Fruit fly (Drosophila melanogaster): ENCODE results near the gene CG33281.

CG33281 gene

DNA sequence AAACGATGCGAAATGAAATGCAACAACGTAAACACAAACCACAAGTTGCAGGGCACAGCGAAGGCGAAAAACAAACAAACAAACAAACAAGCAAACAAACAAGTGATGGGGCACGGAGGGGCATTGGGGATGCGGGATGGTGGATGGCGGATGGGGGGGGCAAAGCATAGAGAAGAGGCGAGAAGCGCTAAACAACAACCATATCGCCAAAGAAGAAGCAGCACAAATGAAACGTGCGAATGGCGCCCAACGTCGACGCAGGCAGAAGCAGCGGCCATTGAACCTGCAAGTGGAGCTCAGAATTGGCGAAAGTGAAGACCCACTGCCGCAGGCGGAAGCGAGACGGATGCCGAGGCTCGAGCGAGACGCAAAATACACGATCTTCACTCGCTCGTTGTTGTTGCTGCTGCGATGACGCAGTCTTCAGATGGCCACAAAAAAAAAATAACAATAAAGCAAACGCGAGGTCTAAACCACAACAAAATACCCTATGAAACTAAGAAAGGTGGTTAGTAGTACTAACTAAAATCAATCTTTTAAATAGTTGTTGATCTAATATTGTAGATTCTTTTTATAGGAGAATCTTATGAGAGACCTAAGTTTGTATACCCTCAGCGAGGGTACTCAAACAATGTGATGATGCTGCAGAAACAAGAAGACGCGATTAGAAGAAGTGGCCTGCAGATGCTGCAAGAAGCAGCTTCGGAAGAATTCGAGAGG is 21.9 kb downstream of the CG33281 start (continued):
- TF ChIP-seq CG10631 (GFP tag; optimal IDR thresholded peaks at IDR 0.05) (peak; percentile 88), CG34406 (GFP tag; optimal IDR thresholded peaks at IDR 0.05) (peak; percentile 73), pdm3 (GFP tag; optimal IDR thresholded peaks at IDR 0.05) (peak; percentile 84), Gug (GFP tag; IDR thresholded peaks at IDR 0.05) (peak; percentile 82), Hr39 (GFP tag; optimal IDR thresholded peaks at IDR 0.05) (peak; percentile 91), CG16779 (tag; optimal IDR thresholded peaks at IDR 0.05) (peak; percentile 55), CG6163 (GFP tag; IDR thresholded peaks at IDR 0.05) (peak; percentile 90), achi (GFP tag; optimal IDR thresholded peaks at IDR 0.05) (peak; percentile 78), CG32006 (GFP tag; optimal IDR thresholded peaks at IDR 0.05) (peak; percentile 84), Ets96B (tag; optimal IDR thresholded peaks at IDR 0.05) (peak; percentile 79), Smox (GFP tag; optimal IDR thresholded peaks at IDR 0.05) (peak; percentile 91), Sox14 (GFP tag; optimal IDR thresholded peaks at IDR 0.05) (peak; percentile 92), Hr4 (GFP tag; optimal IDR thresholded peaks at IDR 0.05) (peak; percentile 72), CG7368 (GFP tag; optimal IDR thresholded peaks at IDR 0.05) (peak; percentile 63), CG8319 (GFP tag; optimal IDR thresholded peaks at IDR 0.05) (peak; percentile 62), CG1621 (tag; optimal IDR thresholded peaks at IDR 0.05) (peak; percentile 41), Met (GFP tag; optimal IDR thresholded peaks at IDR 0.05) (peak; percentile 93), OdsH (GFP tag; optimal IDR thresholded peaks at IDR 0.05) (peak; percentile 83), eg (GFP tag; IDR thresholded peaks at IDR 0.05) (peak; percentile 82), Eip93F (GFP tag; optimal IDR thresholded peaks at IDR 0.05) (peak; percentile 80), CG11902 (GFP tag; optimal IDR thresholded peaks at IDR 0.05) (peak; percentile 54), lz (GFP tag; optimal IDR thresholded peaks at IDR 0.05) (peak; percentile 90), svp (GFP tag) (peak; percentile 96), CG4318 (GFP tag; optimal IDR thresholded peaks at IDR 0.05) (peak; percentile 9), cyc (GFP tag; optimal IDR thresholded peaks at IDR 0.05) (peak; percentile 91), CG10669 (GFP tag; optimal IDR thresholded peaks at IDR 0.05) (peak; percentile 75), CG6854 (GFP tag; optimal IDR thresholded peaks at IDR 0.05) (peak; percentile 32), CG31627 (GFP tag; optimal IDR thresholded peaks at IDR 0.05) (peak; percentile 91), CG6792 (GFP tag; optimal IDR thresholded peaks at IDR 0.05) (peak; percentile 78), Blimp-1 (GFP tag; optimal IDR thresholded peaks at IDR 0.05) (peak; percentile 98), Eip75B (GFP tag; optimal IDR thresholded peaks at IDR 0.05) (peak; percentile 89)

DNA sequence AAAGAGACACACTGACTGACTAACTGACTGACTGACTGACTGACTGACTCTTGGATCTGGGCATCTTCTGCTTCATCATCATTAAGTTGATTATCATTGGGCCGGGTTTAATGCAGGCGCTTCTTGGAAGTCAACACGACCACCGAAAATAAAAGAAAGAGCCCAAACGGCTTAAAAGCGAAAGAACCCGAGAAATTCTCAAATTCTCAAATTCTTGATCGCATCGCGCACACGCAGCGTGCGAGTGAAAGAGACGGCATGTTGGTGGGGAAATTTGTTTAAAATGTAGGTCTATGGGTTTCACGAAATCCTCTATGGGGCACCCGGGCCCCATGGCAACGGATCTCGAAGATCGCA is 22.4 kb downstream of the CG33281 start:
- TF ChIP-seq CG6792 (GFP tag; optimal IDR thresholded peaks at IDR 0.05) (no peak), Ets96B (tag; optimal IDR thresholded peaks at IDR 0.05) (no peak), CG3032 (tag; optimal IDR thresholded peaks at IDR 0.05) (no peak), svp (GFP tag) (peak; percentile 74), Eip93F (GFP tag; optimal IDR thresholded peaks at IDR 0.05) (no peak), CG4318 (GFP tag; optimal IDR thresholded peaks at IDR 0.05) (no peak)

- peak; percentile 46 for TF ChIP-seq Hr38 (GFP tag; optimal IDR thresholded peaks at IDR 0.05)
- TF ChIP-seq ss (GFP tag; optimal IDR thresholded peaks at IDR 0.05): peak; percentile 83 to 91
- peak; percentile 89 for TF ChIP-seq CG31627 (GFP tag; optimal IDR thresholded peaks at IDR 0.05)
- TF ChIP-seq fd85E (GFP tag; optimal IDR thresholded peaks at IDR 0.05): peak; percentile 76
- TF ChIP-seq fkh (GFP tag; optimal IDR thresholded peaks at IDR 0.05): peak; percentile 37
- TF ChIP-seq vri (GFP tag; optimal IDR thresholded peaks at IDR 0.05): peak; percentile 89
- peak; percentile 92 for TF ChIP-seq CG32006 (GFP tag; optimal IDR thresholded peaks at IDR 0.05)
- peak; percentile 80 for TF ChIP-seq cyc (GFP tag; optimal IDR thresholded peaks at IDR 0.05)
- peak; percentile 89 for TF ChIP-seq CG7368 (GFP tag; optimal IDR thresholded peaks at IDR 0.05)
- TF ChIP-seq CG8319 (GFP tag; optimal IDR thresholded peaks at IDR 0.05): peak; percentile 93
- TF ChIP-seq salr (GFP tag; optimal IDR thresholded peaks at IDR 0.05): peak; percentile 86 to 91
- TF ChIP-seq CG11762 (GFP tag; optimal IDR thresholded peaks at IDR 0.05; ENCODE audit: insufficient read depth): peak; percentile 93
- peak; percentile 88 for TF ChIP-seq CG6808 (GFP tag; optimal IDR thresholded peaks at IDR 0.05)
- peak; percentile 95 for TF ChIP-seq Sox102F (GFP tag; optimal IDR thresholded peaks at IDR 0.05)
- TF ChIP-seq Ets96B (tag; optimal IDR thresholded peaks at IDR 0.05): peak; percentile 93
- peak; percentile 98 for TF ChIP-seq CG6163 (GFP tag; IDR thresholded peaks at IDR 0.05)
- TF ChIP-seq lz (GFP tag; optimal IDR thresholded peaks at IDR 0.05): peak; percentile 91
- TF ChIP-seq CG10669 (GFP tag; optimal IDR thresholded peaks at IDR 0.05): peak; percentile 94
- peak; percentile 93 for TF ChIP-seq CG1621 (tag; optimal IDR thresholded peaks at IDR 0.05)
- peak; percentile 96 for TF ChIP-seq OdsH (GFP tag; optimal IDR thresholded peaks at IDR 0.05)
- TF ChIP-seq CG15336 (GFP tag; IDR thresholded peaks at IDR 0.05): peak; percentile 93
- peak; percentile 93 for TF ChIP-seq CG34406 (GFP tag; optimal IDR thresholded peaks at IDR 0.05)
- TF ChIP-seq esn (GFP tag; optimal IDR thresholded peaks at IDR 0.05): peak; percentile 95
- peak; percentile 83 for TF ChIP-seq Met (GFP tag; optimal IDR thresholded peaks at IDR 0.05)
- peak; percentile 96 for TF ChIP-seq Sox14 (GFP tag; optimal IDR thresholded peaks at IDR 0.05)
- peak; percentile 77 for TF ChIP-seq CG6854 (GFP tag; optimal IDR thresholded peaks at IDR 0.05)
- TF ChIP-seq CG6276 (GFP tag; optimal IDR thresholded peaks at IDR 0.05): peak; percentile 86
Measured at dm6 chr2L:3348146-3348747, 24.2 kb downstream of the CG33281 start.
